Worm (Caenorhabditis elegans) whole organism, mixed stage, embryonic: ENCODE results near the gene ras-2.
"Not testable (repeated sequence)": the region's sequence is repeated elsewhere in the genome, so short reads cannot be mapped to it uniquely, and the experiment has no call there.

ENCODE experiments used
- M03D4.4 ChIP-seq: sonication (generic microtip); optimal IDR thresholded peaks from 2 replicates; lab custom pipeline; 2017; ENCODE audit warnings: mild to moderate bottlenecking, missing genetic modification characterization, missing compliant biosample characterization
- bed-3 ChIP-seq: fragments of 200-800 bp; sonication (Bioruptor generic); optimal IDR thresholded peaks from 3 replicates; lab custom pipeline; 2018; ENCODE audit warnings: mild to moderate bottlenecking, missing genetic modification characterization, moderate library complexity, missing compliant biosample characterization
- blmp-1 ChIP-seq: fragments of 150-350 bp; optimal IDR thresholded peaks from 2 replicates; lab custom pipeline; 2014; ENCODE audit warnings: missing biosample characterization, missing genetic modification characterization
- ceh-39 ChIP-seq: fragments of 150-350 bp; optimal IDR thresholded peaks from 2 replicates; lab custom pipeline; 2014; ENCODE audit warnings: missing biosample characterization, missing genetic modification characterization
- ceh-83 ChIP-seq: fragments of 200-800 bp; sonication (Bioruptor generic); optimal IDR thresholded peaks from 2 replicates; lab custom pipeline; 2018; ENCODE audit warnings: mild to moderate bottlenecking, missing genetic modification characterization, missing compliant biosample characterization
- ces-1 ChIP-seq: fragments of 150-350 bp; optimal IDR thresholded peaks from 2 replicates; lab custom pipeline; 2014; ENCODE audit warnings: missing biosample characterization, missing genetic modification reagents, missing genetic modification characterization
- drap-1 ChIP-seq: fragments of 200-800 bp; sonication (Bioruptor generic); optimal IDR thresholded peaks from 3 replicates; lab custom pipeline; 2018; ENCODE audit warnings: mild to moderate bottlenecking, missing genetic modification characterization, missing compliant biosample characterization
- elt-1 ChIP-seq: sonication (generic microtip); optimal IDR thresholded peaks from 2 replicates; lab custom pipeline; 2017; ENCODE audit warnings: missing genetic modification characterization, mild to moderate bottlenecking, missing compliant biosample characterization, antibody characterized with exemption, moderate library complexity, borderline replicate concordance; ENCODE audit not compliant: insufficient read depth
- elt-3 ChIP-seq: fragments of 150-350 bp; optimal IDR thresholded peaks from 2 replicates; lab custom pipeline; 2014; ENCODE audit warnings: missing biosample characterization, missing genetic modification characterization
- flh-1 ChIP-seq: fragments of 200-800 bp; sonication (Bioruptor generic); optimal IDR thresholded peaks from 2 replicates; lab custom pipeline; 2018; ENCODE audit warnings: mild to moderate bottlenecking, missing genetic modification characterization, moderate library complexity, missing compliant biosample characterization
- lin-13 ChIP-seq: fragments of 150-350 bp; optimal IDR thresholded peaks from 2 replicates; lab custom pipeline; 2014; ENCODE audit warnings: missing biosample characterization, missing genetic modification characterization
- lin-32 ChIP-seq: fragments of 200-800 bp; sonication (Bioruptor generic); optimal IDR thresholded peaks from 2 replicates; lab custom pipeline; 2018; ENCODE audit warnings: mild to moderate bottlenecking, missing genetic modification characterization, missing compliant biosample characterization
- lsy-2 ChIP-seq: fragments of 150-350 bp; optimal IDR thresholded peaks from 2 replicates; lab custom pipeline; 2014; ENCODE audit warnings: missing biosample characterization, missing genetic modification characterization
- mab-5 ChIP-seq: fragments of 150-350 bp; optimal IDR thresholded peaks from 2 replicates; lab custom pipeline; 2014; ENCODE audit warnings: missing biosample characterization, missing genetic modification characterization
- mep-1 ChIP-seq: fragments of 150-350 bp; optimal IDR thresholded peaks from 2 replicates; lab custom pipeline; 2017; ENCODE audit warnings: missing biosample characterization, missing genetic modification reagents, missing genetic modification characterization, inconsistent platforms
- nhr-12 ChIP-seq: fragments of 150-350 bp; optimal IDR thresholded peaks from 2 replicates; lab custom pipeline; 2014; ENCODE audit warnings: missing biosample characterization, missing genetic modification characterization
- nhr-2 ChIP-seq: fragments of 150-350 bp; optimal IDR thresholded peaks from 2 replicates; lab custom pipeline; 2014; ENCODE audit warnings: missing biosample characterization, missing genetic modification characterization
- nhr-237 ChIP-seq: fragments of 150-350 bp; optimal IDR thresholded peaks from 2 replicates; lab custom pipeline; 2014; ENCODE audit warnings: missing biosample characterization, missing genetic modification characterization
- sem-2 ChIP-seq: fragments of 200-800 bp; sonication (Bioruptor generic); optimal IDR thresholded peaks from 2 replicates; lab custom pipeline; 2018; ENCODE audit warnings: mild to moderate bottlenecking, missing genetic modification characterization, missing compliant biosample characterization
- snpc-4 ChIP-seq: fragments of 150-350 bp; optimal IDR thresholded peaks from 2 replicates; lab custom pipeline; 2014; ENCODE audit warnings: missing biosample characterization, missing genetic modification characterization
- sptf-1 ChIP-seq: sonication (generic microtip); optimal IDR thresholded peaks from 2 replicates; lab custom pipeline; 2017; ENCODE audit warnings: mild to moderate bottlenecking, missing genetic modification characterization, moderate library complexity, missing compliant biosample characterization
- tbx-8 ChIP-seq: fragments of 200-800 bp; sonication (Bioruptor generic); optimal IDR thresholded peaks from 2 replicates; lab custom pipeline; 2018; ENCODE audit warnings: mild to moderate bottlenecking, missing genetic modification characterization, moderate library complexity, missing compliant biosample characterization
- unc-39 ChIP-seq: fragments of 150-350 bp; optimal IDR thresholded peaks from 2 replicates; lab custom pipeline; 2014; ENCODE audit warnings: missing biosample characterization, missing genetic modification characterization
- unc-62 ChIP-seq: fragments of 150-350 bp; optimal IDR thresholded peaks from 2 replicates; lab custom pipeline; 2014; ENCODE audit warnings: missing biosample characterization, missing genetic modification reagents, missing genetic modification characterization
- zip-8 ChIP-seq: fragments of 150-350 bp; optimal IDR thresholded peaks from 2 replicates; lab custom pipeline; 2014; ENCODE audit warnings: missing biosample characterization, missing genetic modification characterization
- ztf-11 ChIP-seq: fragments of 150-350 bp; optimal IDR thresholded peaks from 2 replicates; lab custom pipeline; 2014; ENCODE audit warnings: missing biosample characterization, missing genetic modification characterization

ras-2 gene

ce11 chrIII:4739975-4740374 is at the start of gene ras-2:
ras-2 (minus strand) TSS chrIII:4740075.
- TF ChIP-seq nhr-237 (tag; lab: Kevin White, UChicago) (no peak), unc-62 (no peak), elt-3 (tag; lab: Kevin White, UChicago) (no peak), lin-13 (no peak), bed-3 (no peak), drap-1 (GFP tag; lab: Kevin White, UChicago) (no peak), zip-8 (tag; lab: Kevin White, UChicago) (no peak), M03D4.4 (tag; lab: Kevin White, UChicago) (no peak), unc-39 (tag; lab: Kevin White, UChicago) (no peak), blmp-1 (tag; lab: Kevin White, UChicago) (no peak), lsy-2 (no peak), ceh-39 (tag; lab: Kevin White, UChicago) (no peak)

ce11 chrIII:4785714-4786113 is 45.8 kb upstream of the ras-2 start, which contains the start of gene mel-28:
mel-28 (plus strand) TSS chrIII:4786080.
- no peak for TF ChIP-seq drap-1 (GFP tag; lab: Kevin White, UChicago)

ce11 chrIII:4785131-4785530 is 45.3 kb upstream of the ras-2 start, which contains the start of gene enu-3.2:
enu-3.2 (minus strand) TSS chrIII:4785235.
- not testable (repeated sequence) for TF ChIP-seq sem-2 (GFP tag; lab: Kevin White, UChicago); nhr-237 (tag; lab: Kevin White, UChicago); drap-1 (GFP tag; lab: Kevin White, UChicago)

ce11 chrIII:4781937-4782576 is 42.2 kb upstream of the ras-2 start, which contains the start of the genes gex-5 and C38D4.10:
gex-5 (minus strand) TSS chrIII:4781987.
C38D4.10 (plus strand) TSS chrIII:4782526.
- not testable (repeated sequence) for TF ChIP-seq ceh-39 (tag; lab: Kevin White, UChicago); flh-1 (GFP tag; lab: Kevin White, UChicago); elt-1

- no peak for TF ChIP-seq drap-1 (GFP tag; lab: Kevin White, UChicago)
- no peak for TF ChIP-seq snpc-4
- no peak for TF ChIP-seq ceh-83
- no peak for TF ChIP-seq nhr-237 (tag; lab: Kevin White, UChicago)
- TF ChIP-seq nhr-2 (tag; lab: Kevin White, UChicago): no peak
- no peak for TF ChIP-seq mab-5 (tag; lab: Kevin White, UChicago)
- TF ChIP-seq mep-1 (tag; lab: Kevin White, UChicago): no peak
- TF ChIP-seq ztf-11 (tag; lab: Kevin White, UChicago): no peak
- TF ChIP-seq unc-62: no peak
- no peak for TF ChIP-seq nhr-12 (tag; lab: Kevin White, UChicago)
- no peak for TF ChIP-seq M03D4.4 (tag; lab: Kevin White, UChicago)
- no peak for TF ChIP-seq elt-1
- TF ChIP-seq sptf-1 (tag; lab: Kevin White, UChicago): no peak
- no peak for TF ChIP-seq ces-1 (GFP tag; lab: Kevin White, UChicago)
- TF ChIP-seq lin-32 (GFP tag; lab: Kevin White, UChicago): no peak
- TF ChIP-seq tbx-8 (GFP tag; lab: Kevin White, UChicago): no peak
Measured at ce11 chrIII:4779855-4780254, 40.0 kb upstream of the ras-2 start, which contains the start of gene B0393.9. B0393.9 (minus strand) TSS chrIII:4780157.

- TF ChIP-seq blmp-1 (tag; lab: Kevin White, UChicago) (no peak), sem-2 (GFP tag; lab: Kevin White, UChicago) (no peak), tbx-8 (GFP tag; lab: Kevin White, UChicago) (no peak)
Measured at ce11 chrIII:4778003-4778402, 38.1 kb upstream of the ras-2 start, which contains the start of gene B0393.7. B0393.7 (minus strand) TSS chrIII:4778103.
